Fruit fly (Drosophila melanogaster) whole organism, embryonic: ENCODE data around the gene Usp5.
A peak's percentile ranks its signal among the peaks of the same experiment; 100 is the strongest.

Experiments
- B-H2 ChIP-seq: fragments of 200-800 bp; sonication (Bioruptor generic); optimal IDR thresholded peaks from 2 replicates; lab custom pipeline; 2018; ENCODE audit warnings: missing biosample characterization, mild to moderate bottlenecking, missing genetic modification characterization
- Bteb2 ChIP-seq: fragments of 200-800 bp; sonication (Bioruptor generic); optimal IDR thresholded peaks from 2 replicates; lab custom pipeline; 2016; ENCODE audit warnings: missing biosample characterization, missing genetic modification characterization
- CG10543 ChIP-seq: fragments of 200-800 bp; sonication (Bioruptor generic); optimal IDR thresholded peaks from 3 replicates; lab custom pipeline; 2017; ENCODE audit warnings: missing biosample characterization, mild to moderate bottlenecking, missing genetic modification characterization, moderate library complexity
- CG10979 ChIP-seq: fragments of 200-800 bp; sonication (Bioruptor generic); optimal IDR thresholded peaks from 2 replicates; lab custom pipeline; 2018; ENCODE audit warnings: missing biosample characterization, mild to moderate bottlenecking, missing genetic modification characterization, moderate library complexity
- CG12071 ChIP-seq: fragments of 200-800 bp; sonication (Bioruptor generic); optimal IDR thresholded peaks from 3 replicates; lab custom pipeline; 2018; ENCODE audit warnings: missing biosample characterization, mild to moderate bottlenecking, missing genetic modification characterization
- CG12744 ChIP-seq: fragments of 200-800 bp; sonication (Bioruptor generic); optimal IDR thresholded peaks from 2 replicates; lab custom pipeline; 2016; ENCODE audit warnings: missing biosample characterization, missing genetic modification characterization
- CG13287 ChIP-seq: fragments of 200-800 bp; sonication (Bioruptor generic); IDR thresholded peaks from 2 replicates; pipeline ENCODE4 v1.3.6; 2022; ENCODE audit warnings: missing biosample characterization, missing genetic modification characterization; ENCODE audit not compliant: partially characterized antibody
- CG14014 ChIP-seq: fragments of 200-800 bp; sonication (Bioruptor generic); IDR thresholded peaks from 2 replicates; pipeline ENCODE4 v1.3.6; 2022; ENCODE audit warnings: missing biosample characterization, missing genetic modification characterization
- CG15514 ChIP-seq: fragments of 200-800 bp; sonication (Bioruptor generic); optimal IDR thresholded peaks from 3 replicates; lab custom pipeline; 2017; ENCODE audit warnings: missing biosample characterization, missing genetic modification characterization, mild to moderate bottlenecking, moderate library complexity, missing genetic modification reagents
- CG1647 ChIP-seq: fragments of 200-800 bp; sonication (Bioruptor generic); optimal IDR thresholded peaks from 3 replicates; lab custom pipeline; 2016; ENCODE audit warnings: missing biosample characterization, missing genetic modification characterization
- CG16779 ChIP-seq: fragments of 200-800 bp; sonication (Bioruptor generic); IDR thresholded peaks from 2 replicates; pipeline ENCODE4 v1.3.6; 2022; ENCODE audit warnings: missing biosample characterization, missing genetic modification characterization
- CG4282 ChIP-seq: fragments of 200-800 bp; sonication (Bioruptor generic); optimal IDR thresholded peaks from 2 replicates; lab custom pipeline; 2016; ENCODE audit warnings: missing biosample characterization, missing genetic modification characterization
- CG4854 ChIP-seq: fragments of 200-800 bp; sonication (Bioruptor generic); optimal IDR thresholded peaks from 2 replicates; lab custom pipeline; 2016; ENCODE audit warnings: missing biosample characterization, missing genetic modification characterization, inconsistent platforms
- CG6254 ChIP-seq: fragments of 200-800 bp; sonication (Bioruptor generic); optimal IDR thresholded peaks from 3 replicates; lab custom pipeline; 2017; ENCODE audit warnings: mild to moderate bottlenecking, missing biosample characterization, missing genetic modification reagents, missing genetic modification characterization
- CG6791 ChIP-seq: fragments of 200-800 bp; sonication (Bioruptor generic); IDR thresholded peaks from 3 replicates; pipeline ENCODE4 v1.3.6; 2022; ENCODE audit warnings: missing biosample characterization, missing genetic modification characterization; ENCODE audit not compliant: partially characterized antibody
- CG7271 ChIP-seq: fragments of 200-800 bp; sonication (Bioruptor generic); optimal IDR thresholded peaks from 2 replicates; lab custom pipeline; 2018; ENCODE audit warnings: missing biosample characterization, mild to moderate bottlenecking, missing genetic modification characterization, moderate library complexity
- CG8765 ChIP-seq: fragments of 200-800 bp; sonication (Bioruptor generic); IDR thresholded peaks from 2 replicates; pipeline ENCODE4 v1.3.6; 2022; ENCODE audit warnings: missing biosample characterization, missing genetic modification characterization
- CG9609 ChIP-seq: fragments of 200-800 bp; sonication (Bioruptor generic); optimal IDR thresholded peaks from 3 replicates; lab custom pipeline; 2016; ENCODE audit warnings: missing biosample characterization, missing genetic modification characterization
- Dip3 ChIP-seq: fragments of 200-800 bp; sonication (Bioruptor generic); optimal IDR thresholded peaks from 3 replicates; lab custom pipeline; 2016; ENCODE audit warnings: missing biosample characterization, missing genetic modification characterization
- Doc2 ChIP-seq: fragments of 200-800 bp; sonication (Bioruptor generic); IDR thresholded peaks from 2 replicates; pipeline ENCODE4 v1.3.6; 2022; ENCODE audit warnings: missing biosample characterization, missing genetic modification characterization
- Ets97D ChIP-seq: fragments of 200-800 bp; sonication (Bioruptor generic); optimal IDR thresholded peaks from 3 replicates; lab custom pipeline; 2016; ENCODE audit warnings: missing biosample characterization, missing genetic modification characterization
- HLH3B ChIP-seq: fragments of 200-800 bp; sonication (Bioruptor generic); IDR thresholded peaks from 2 replicates; pipeline ENCODE4 v1.3.6; 2022; ENCODE audit warnings: missing biosample characterization, missing genetic modification characterization
- Med ChIP-seq: fragments of 200-800 bp; sonication (Bioruptor generic); peaks from one replicate; lab custom pipeline; 2016; ENCODE audit warnings: missing biosample characterization, missing genetic modification characterization, mild to moderate bottlenecking, inconsistent platforms, moderate library complexity
- NFAT ChIP-seq: fragments of 200-800 bp; sonication (Bioruptor generic); IDR thresholded peaks from 2 replicates; pipeline ENCODE4 v1.3.6; 2022; ENCODE audit warnings: missing biosample characterization, missing genetic modification characterization
- NK7.1 ChIP-seq: fragments of 200-800 bp; sonication (Bioruptor generic); optimal IDR thresholded peaks from 3 replicates; lab custom pipeline; 2016; ENCODE audit warnings: missing biosample characterization, missing genetic modification characterization
- Sry-δ ChIP-seq: fragments of 200-800 bp; sonication (Bioruptor generic); optimal IDR thresholded peaks from 2 replicates; lab custom pipeline; 2016; ENCODE audit warnings: missing biosample characterization, missing genetic modification characterization
- ash1 ChIP-seq: fragments of 200-800 bp; sonication (Bioruptor generic); optimal IDR thresholded peaks from 2 replicates; lab custom pipeline; 2018; ENCODE audit warnings: missing biosample characterization, mild to moderate bottlenecking, missing genetic modification characterization
- bowl ChIP-seq: fragments of 200-800 bp; sonication (Bioruptor generic); IDR thresholded peaks from 2 replicates; pipeline ENCODE4 v1.3.6; 2022; ENCODE audit warnings: missing biosample characterization, missing genetic modification characterization
- crol ChIP-seq: fragments of 200-800 bp; sonication (Bioruptor generic); IDR thresholded peaks from 2 replicates; pipeline ENCODE4 v1.3.6; 2022; ENCODE audit warnings: missing biosample characterization, missing genetic modification characterization
- dati ChIP-seq: fragments of 200-800 bp; sonication (Bioruptor generic); IDR thresholded peaks from 2 replicates; pipeline ENCODE4 v1.3.6; 2022; ENCODE audit warnings: missing biosample characterization, missing genetic modification characterization
- fu2 ChIP-seq: fragments of 200-800 bp; sonication (Bioruptor generic); optimal IDR thresholded peaks from 2 replicates; lab custom pipeline; 2016; ENCODE audit warnings: missing biosample characterization, missing genetic modification characterization
- ind ChIP-seq: fragments of 200-800 bp; sonication (Bioruptor generic); optimal IDR thresholded peaks from 3 replicates; lab custom pipeline; 2016; ENCODE audit warnings: missing biosample characterization, missing genetic modification characterization
- inv ChIP-seq: fragments of 200-800 bp; sonication (Bioruptor generic); IDR thresholded peaks from 2 replicates; pipeline ENCODE4 v1.3.6; 2022; ENCODE audit warnings: missing biosample characterization, missing genetic modification characterization; ENCODE audit not compliant: partially characterized antibody
- nerfin-1 ChIP-seq: fragments of 200-800 bp; sonication (Bioruptor generic); optimal IDR thresholded peaks from 3 replicates; lab custom pipeline; 2019; ENCODE audit warnings: missing biosample characterization, mild to moderate bottlenecking, missing genetic modification characterization, moderate library complexity
- oc ChIP-seq: fragments of 200-800 bp; sonication (Bioruptor generic); optimal IDR thresholded peaks from 2 replicates; lab custom pipeline; 2018; ENCODE audit warnings: missing biosample characterization, mild to moderate bottlenecking, missing genetic modification characterization, moderate library complexity
- pb ChIP-seq: fragments of 200-800 bp; sonication (Bioruptor generic); optimal IDR thresholded peaks from 3 replicates; lab custom pipeline; 2016; ENCODE audit warnings: missing biosample characterization, missing genetic modification characterization
- pfk ChIP-seq: fragments of 200-800 bp; sonication (Bioruptor generic); optimal IDR thresholded peaks from 2 replicates; lab custom pipeline; 2018; ENCODE audit warnings: missing biosample characterization, mild to moderate bottlenecking, missing genetic modification characterization, moderate library complexity
- prd ChIP-seq, 3 experiments: fragments of >200 bp in 2 of 3; fragments of 200-800 bp in 1 of 3; sonication (Bioruptor generic) in 1 of 3; optimal IDR thresholded peaks in 2 of 3; IDR thresholded peaks in 1 of 3; 2 replicates in 2 of 3; 3 replicates in 1 of 3; pipeline versions ENCODE4 v1.3.6 to Lab custom; 2017 to 2022; ENCODE audit warnings: missing biosample characterization in 1 of 3, missing genetic modification characterization in 1 of 3
- pum ChIP-seq: fragments of 200-800 bp; sonication (Bioruptor generic); optimal IDR thresholded peaks from 2 replicates; lab custom pipeline; 2016; ENCODE audit warnings: missing biosample characterization, missing genetic modification characterization
- repo ChIP-seq: fragments of 200-800 bp; sonication (Bioruptor generic); optimal IDR thresholded peaks from 2 replicates; lab custom pipeline; 2016; ENCODE audit warnings: missing biosample characterization, missing genetic modification characterization
- schlank ChIP-seq: fragments of 200-800 bp; sonication (Bioruptor generic); optimal IDR thresholded peaks from 2 replicates; lab custom pipeline; 2018; ENCODE audit warnings: missing biosample characterization, mild to moderate bottlenecking, missing genetic modification characterization
- slbo ChIP-seq: fragments of 200-800 bp; sonication (Bioruptor generic); IDR thresholded peaks from 2 replicates; pipeline ENCODE4 v1.3.6; 2022; ENCODE audit warnings: missing biosample characterization, missing genetic modification characterization
- sna ChIP-seq: fragments of 200-800 bp; sonication (Bioruptor generic); IDR thresholded peaks from 2 replicates; pipeline ENCODE4 v1.3.6; 2022; ENCODE audit warnings: missing biosample characterization, missing genetic modification characterization; ENCODE audit not compliant: partially characterized antibody
- tio ChIP-seq: fragments of 200-800 bp; sonication (Bioruptor generic); optimal IDR thresholded peaks from 2 replicates; lab custom pipeline; 2017; ENCODE audit warnings: missing biosample characterization, missing genetic modification characterization, inconsistent platforms
- toy ChIP-seq: fragments of 200-800 bp; sonication (Bioruptor generic); IDR thresholded peaks from 2 replicates; pipeline ENCODE4 v1.3.6; 2022; ENCODE audit warnings: missing biosample characterization, missing genetic modification characterization
- trh ChIP-seq: fragments of 200-800 bp; sonication (Bioruptor generic); optimal IDR thresholded peaks from 2 replicates; lab custom pipeline; 2016; ENCODE audit warnings: missing biosample characterization, missing genetic modification characterization
- z ChIP-seq: fragments of 200-800 bp; sonication (Bioruptor generic); IDR thresholded peaks from 3 replicates; pipeline ENCODE4 v1.3.6; 2022; ENCODE audit warnings: missing biosample characterization, missing genetic modification characterization

The Usp5 gene

dm6 chr3L:3108040-3108615 lies 40.0 kb downstream of the Usp5 start (continued):
- no peak for TF ChIP-seq CG13287
- no peak for TF ChIP-seq CG9609 (GFP tag; lab: Kevin White, UChicago)
- TF ChIP-seq HLH3B (GFP tag; lab: Robert Waterston, UW), result no peak
- no peak for TF ChIP-seq B-H2
- no peak for TF ChIP-seq CG10543 (GFP tag; lab: Kevin White, UChicago)
- no peak for TF ChIP-seq pfk (GFP tag; lab: Kevin White, UChicago)
- TF ChIP-seq pum (GFP tag; lab: Kevin White, UChicago), result no peak
- TF ChIP-seq slbo, result no peak
- no peak for TF ChIP-seq NFAT (GFP tag; lab: Robert Waterston, UW)
- no peak for TF ChIP-seq CG15514 (GFP tag; lab: Kevin White, UChicago)
- no peak for TF ChIP-seq CG16779 (GFP tag; lab: Robert Waterston, UW)
- no peak for TF ChIP-seq z (GFP tag; lab: Robert Waterston, UW)
- TF ChIP-seq trh (GFP tag; lab: Kevin White, UChicago), result no peak
- TF ChIP-seq sna (GFP tag; lab: Robert Waterston, UW), result no peak
- TF ChIP-seq CG1647 (GFP tag; lab: Kevin White, UChicago), result no peak
- TF ChIP-seq prd (optimal IDR thresholded peaks at IDR 0.05; lab: Kevin White, UChicago), result no peak
- TF ChIP-seq prd (GFP tag; IDR thresholded peaks at IDR 0.05; lab: Robert Waterston, UW), result no peak
- TF ChIP-seq CG12071 (GFP tag; lab: Kevin White, UChicago), result no peak
- TF ChIP-seq inv (GFP tag; lab: Robert Waterston, UW), result no peak
- TF ChIP-seq nerfin-1 (tag; lab: Kevin White, UChicago), result no peak
- TF ChIP-seq Bteb2 (GFP tag; lab: Kevin White, UChicago), result no peak
- TF ChIP-seq toy (GFP tag; lab: Robert Waterston, UW), result no peak
- no peak for TF ChIP-seq CG14014 (GFP tag; lab: Robert Waterston, UW)
- TF ChIP-seq oc, result peak; percentile 61
- TF ChIP-seq tio (GFP tag; lab: Kevin White, UChicago), result no peak
- TF ChIP-seq, all 482 proteins: peak for 9

dm6 chr3L:3106908-3107821 lies 41.0 kb downstream of the Usp5 start, which contains the start of gene Cht7:
Gene Cht7 (minus strand): TSS chr3L:3106958.
- TF ChIP-seq bowl (GFP tag; lab: Robert Waterston, UW), result peak; percentile 80
- TF ChIP-seq CG6791, result no peak
- TF ChIP-seq CG15514 (GFP tag; lab: Kevin White, UChicago), result peak; percentile 62
- TF ChIP-seq Dip3, result peak; percentile 72
- no peak for TF ChIP-seq ash1 (GFP tag; lab: Kevin White, UChicago)
- peak; percentile 87 for TF ChIP-seq CG10979 (tag; lab: Kevin White, UChicago)
- peak; percentile 18 for TF ChIP-seq fu2 (GFP tag; lab: Kevin White, UChicago)
- 0 out of 2 replicates have a peak, but pooled peaks have one; percentile 30 for TF ChIP-seq Doc2 (GFP tag; lab: Robert Waterston, UW)
- peak; percentile 70 for TF ChIP-seq CG12744 (GFP tag; lab: Kevin White, UChicago)
- no peak for TF ChIP-seq CG4282 (GFP tag; lab: Kevin White, UChicago)
- peak; percentile 69 for TF ChIP-seq CG6254 (GFP tag; lab: Kevin White, UChicago)
- TF ChIP-seq schlank (tag; lab: Kevin White, UChicago), result peak; percentile 28
- TF ChIP-seq trh (GFP tag; lab: Kevin White, UChicago), result peak; percentile 64
- TF ChIP-seq Sry-δ (GFP tag; lab: Kevin White, UChicago), result no peak
- no peak for TF ChIP-seq CG7271 (tag; lab: Kevin White, UChicago)
- peak; percentile 32 for TF ChIP-seq repo
- no peak for TF ChIP-seq crol (GFP tag; lab: Robert Waterston, UW)
- TF ChIP-seq ind (GFP tag; lab: Kevin White, UChicago), result peak; percentile 77
- peak; percentile 96 for TF ChIP-seq Med
- TF ChIP-seq pb, result no peak
- TF ChIP-seq CG4854 (GFP tag; lab: Kevin White, UChicago), result peak; percentile 69
- TF ChIP-seq NK7.1 (GFP tag; lab: Kevin White, UChicago), result peak; percentile 18
- TF ChIP-seq Ets97D (GFP tag; lab: Kevin White, UChicago), result peak; percentile 45
- TF ChIP-seq CG8765 (GFP tag; lab: Robert Waterston, UW), result no peak; the same call in 1 of the 2 replicates
- TF ChIP-seq sna (GFP tag; lab: Robert Waterston, UW), result no peak
- peak; percentile 14; the same call in 1 of the 2 replicates for TF ChIP-seq dati (GFP tag; lab: Robert Waterston, UW)
